Worm (Caenorhabditis elegans): Measurements from ENCODE around the gene nhr-166.

nhr-166 gene

DNA sequence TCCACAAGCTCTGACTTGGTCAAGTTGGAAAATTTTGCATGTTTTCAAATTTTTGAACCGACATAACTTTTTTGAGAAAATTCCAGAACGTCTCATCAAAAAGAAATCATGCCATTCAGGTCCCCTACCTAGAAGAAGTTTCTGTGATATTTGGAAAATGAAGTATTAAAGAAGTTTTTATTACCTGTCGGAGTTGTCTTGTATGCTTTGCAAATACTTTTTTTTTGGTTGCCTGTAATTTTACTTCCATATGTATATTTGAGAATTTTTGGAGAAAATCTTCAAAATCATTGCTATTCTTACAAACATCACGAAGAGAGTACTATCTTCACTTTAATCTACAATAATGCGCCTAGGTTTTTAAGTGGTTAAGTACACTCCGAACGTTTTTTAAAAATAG is 29.4 kb upstream of the nhr-166 start, which contains the start of gene nhr-72:
Gene nhr-72 (minus strand): TSS at position 101 of the 400 bp plus-strand sequence.
- TF ChIP-seq ceh-43 (GFP tag; optimal IDR thresholded peaks at IDR 0.05) (no peak), snpc-4 (tag; optimal IDR thresholded peaks at IDR 0.05) (no peak), ztf-11 (tag; optimal IDR thresholded peaks at IDR 0.05) (no peak), blmp-1 (tag; optimal IDR thresholded peaks at IDR 0.05) (no peak), hlh-1 (tag; optimal IDR thresholded peaks at IDR 0.05) (no peak), flh-1 (GFP tag; optimal IDR thresholded peaks at IDR 0.05) (no peak), drap-1 (GFP tag; optimal IDR thresholded peaks at IDR 0.05) (no peak), unc-62 (GFP tag; optimal IDR thresholded peaks at IDR 0.05) (no peak), nhr-12 (tag; optimal IDR thresholded peaks at IDR 0.05) (no peak), elt-3 (tag; optimal IDR thresholded peaks at IDR 0.05) (no peak), nhr-28 (tag; optimal IDR thresholded peaks at IDR 0.05) (no peak), unc-120 (tag; optimal IDR thresholded peaks at IDR 0.05; ENCODE audit: poor library complexity, severe bottlenecking) (no peak), mep-1 (tag; optimal IDR thresholded peaks at IDR 0.05) (no peak), bed-3 (GFP tag; optimal IDR thresholded peaks at IDR 0.05) (no peak), ceh-83 (GFP tag; optimal IDR thresholded peaks at IDR 0.05) (no peak)

DNA sequence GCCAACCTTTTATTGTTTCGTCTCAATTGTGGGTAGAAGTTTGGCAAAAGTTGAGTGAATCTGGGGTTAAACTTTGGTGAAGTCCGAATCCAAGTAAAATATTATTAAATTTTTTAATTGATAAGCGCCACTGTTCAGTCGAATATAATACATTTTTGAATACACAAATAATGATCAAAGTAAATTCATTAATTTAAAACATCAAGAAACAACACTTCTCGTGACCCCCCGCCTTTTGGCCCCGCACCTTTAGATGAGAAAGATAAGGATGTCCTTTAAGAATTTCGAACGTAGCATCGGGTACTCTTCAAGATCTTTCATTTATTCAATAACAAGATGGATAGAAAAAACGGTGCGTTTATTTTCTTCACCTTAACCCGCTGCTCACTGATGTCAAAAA is 27.4 kb upstream of the nhr-166 start, which contains the start of gene nhr-257:
Gene nhr-257 (plus strand): TSS at position 301 of the 400 bp plus-strand sequence.
- TF ChIP-seq pha-4 (tag; optimal IDR thresholded peaks at IDR 0.05) (no peak), nhr-76 (tag; optimal IDR thresholded peaks at IDR 0.05) (no peak)

DNA sequence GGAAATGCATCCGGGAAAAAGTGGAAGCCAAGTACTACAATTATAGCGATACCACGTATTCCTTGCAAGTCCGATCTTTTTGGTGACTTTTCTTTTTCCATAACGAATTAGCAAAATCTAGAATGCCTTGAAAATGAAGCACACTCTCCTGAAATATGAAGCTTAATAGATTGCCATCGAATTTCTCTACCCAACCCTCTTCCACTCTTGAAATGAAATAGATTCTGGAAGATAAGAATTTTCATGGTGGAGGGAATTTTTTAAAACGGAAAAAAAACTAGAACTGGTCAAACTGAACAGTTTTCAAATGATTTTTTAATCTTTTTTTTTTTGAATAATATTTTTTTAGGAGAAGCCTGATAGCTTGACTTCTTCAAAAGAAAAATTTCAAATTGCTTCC is 19.2 kb upstream of the nhr-166 start, which contains the start of gene oac-11:
Gene oac-11 (minus strand): TSS at position 101 of the 400 bp plus-strand sequence.
- TF ChIP-seq hlh-1 (tag; optimal IDR thresholded peaks at IDR 0.05) (no peak), lin-13 (tag; optimal IDR thresholded peaks at IDR 0.05) (no peak), M03D4.4 (tag; optimal IDR thresholded peaks at IDR 0.05) (no peak), nhr-237 (tag; optimal IDR thresholded peaks at IDR 0.05) (no peak), unc-39 (tag; optimal IDR thresholded peaks at IDR 0.05) (no peak), zip-8 (tag; optimal IDR thresholded peaks at IDR 0.05) (no peak), tbx-8 (GFP tag; optimal IDR thresholded peaks at IDR 0.05) (no peak), lsy-2 (tag; optimal IDR thresholded peaks at IDR 0.05) (no peak), ceh-83 (GFP tag; optimal IDR thresholded peaks at IDR 0.05) (no peak), snpc-4 (tag; optimal IDR thresholded peaks at IDR 0.05) (no peak), cnd-1 (tag; optimal IDR thresholded peaks at IDR 0.05) (no peak)

DNA sequence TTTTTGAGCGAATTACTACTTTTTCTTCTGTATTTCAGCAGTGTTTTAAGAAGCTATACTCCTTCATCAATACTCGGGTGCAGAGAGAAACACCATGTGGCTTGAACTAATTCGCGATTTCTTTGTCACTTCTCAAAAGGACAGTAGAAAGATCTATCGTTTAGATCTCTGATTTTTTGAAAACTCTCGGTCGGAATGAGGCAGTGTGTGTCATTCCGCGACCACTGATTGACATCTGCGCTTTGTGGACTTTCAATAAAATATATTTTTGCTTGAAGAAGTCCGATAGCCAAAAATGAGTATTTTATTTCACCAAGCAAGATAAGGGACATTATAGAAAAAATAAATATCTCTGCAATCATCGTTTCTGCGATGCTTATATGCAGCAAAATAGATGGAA is 18.0 kb upstream of the nhr-166 start:
- TF ChIP-seq ham-2 (GFP tag; optimal IDR thresholded peaks at IDR 0.05), result no peak

DNA sequence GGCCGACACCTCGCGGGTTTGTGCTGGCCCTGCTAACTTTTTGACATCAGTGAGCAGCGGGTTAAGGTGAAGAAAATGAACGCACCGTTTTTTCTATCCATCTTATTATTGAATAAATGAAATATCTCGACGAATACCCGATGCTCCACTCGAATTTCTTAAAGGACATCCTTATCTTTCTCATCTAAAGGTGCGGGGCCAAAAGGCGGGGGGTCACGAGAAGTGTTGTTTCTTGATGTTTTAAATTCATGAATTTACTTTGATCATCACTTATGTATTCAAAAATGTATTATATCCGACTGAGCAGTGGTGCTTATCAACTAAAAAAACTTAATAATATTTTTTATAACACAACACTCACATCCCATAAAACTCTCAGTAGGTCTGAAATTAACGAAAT is 15.4 kb upstream of the nhr-166 start, which contains the start of gene nhr-261:
Gene nhr-261 (minus strand): TSS at position 101 of the 400 bp plus-strand sequence.
- TF ChIP-seq lin-32 (GFP tag; optimal IDR thresholded peaks at IDR 0.05) (no peak), nhr-237 (tag; optimal IDR thresholded peaks at IDR 0.05) (no peak), M03D4.4 (tag; optimal IDR thresholded peaks at IDR 0.05) (no peak), lsy-2 (tag; optimal IDR thresholded peaks at IDR 0.05) (no peak), flh-1 (GFP tag; optimal IDR thresholded peaks at IDR 0.05) (no peak), elt-3 (tag; optimal IDR thresholded peaks at IDR 0.05) (no peak), ztf-11 (tag; optimal IDR thresholded peaks at IDR 0.05) (no peak), nhr-2 (tag; optimal IDR thresholded peaks at IDR 0.05) (no peak), bed-3 (GFP tag; optimal IDR thresholded peaks at IDR 0.05) (no peak)

DNA sequence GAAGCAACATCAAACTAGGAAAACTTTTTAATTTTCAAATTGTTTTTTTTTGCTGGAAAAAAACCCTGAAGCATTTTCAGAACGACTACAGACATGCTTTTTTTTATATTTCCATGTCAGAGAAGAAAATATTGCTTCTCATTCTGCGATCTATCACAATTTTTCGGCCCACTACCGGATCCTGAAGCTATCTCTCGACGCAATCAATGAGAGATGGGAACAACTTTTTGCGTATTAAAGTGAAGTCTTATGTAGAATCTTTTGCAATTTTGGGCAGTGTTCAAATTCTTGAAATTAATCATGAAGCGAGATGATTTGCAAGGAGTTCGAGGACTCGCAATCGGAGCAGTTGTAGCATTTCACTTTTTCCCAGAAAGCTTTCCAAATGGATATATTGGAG is 10.4 kb upstream of the nhr-166 start, which contains the start of gene oac-10:
Gene oac-10 (plus strand): TSS at position 301 of the 400 bp plus-strand sequence.
- no peak for TF ChIP-seq unc-62 (GFP tag; optimal IDR thresholded peaks at IDR 0.05)
- no peak for TF ChIP-seq hlh-1 (tag; optimal IDR thresholded peaks at IDR 0.05)
- no peak for TF ChIP-seq nhr-237 (tag; optimal IDR thresholded peaks at IDR 0.05)
- no peak for TF ChIP-seq blmp-1 (tag; optimal IDR thresholded peaks at IDR 0.05)
- TF ChIP-seq zip-8 (tag; optimal IDR thresholded peaks at IDR 0.05), result no peak
- no peak for TF ChIP-seq mls-2 (tag; optimal IDR thresholded peaks at IDR 0.05)
- no peak for TF ChIP-seq ceh-39 (tag; optimal IDR thresholded peaks at IDR 0.05)
- no peak for TF ChIP-seq nhr-76 (tag; optimal IDR thresholded peaks at IDR 0.05)
- TF ChIP-seq lin-13 (tag; optimal IDR thresholded peaks at IDR 0.05), result no peak
- TF ChIP-seq lsy-2 (tag; optimal IDR thresholded peaks at IDR 0.05), result no peak
- TF ChIP-seq cnd-1 (tag; optimal IDR thresholded peaks at IDR 0.05), result no peak
- no peak for TF ChIP-seq tbx-8 (GFP tag; optimal IDR thresholded peaks at IDR 0.05)
- TF ChIP-seq mab-5 (tag; optimal IDR thresholded peaks at IDR 0.05), result no peak
- TF ChIP-seq drap-1 (GFP tag; optimal IDR thresholded peaks at IDR 0.05), result no peak
- no peak for TF ChIP-seq elt-3 (tag; optimal IDR thresholded peaks at IDR 0.05)
- TF ChIP-seq bed-3 (GFP tag; optimal IDR thresholded peaks at IDR 0.05), result no peak
- no peak for TF ChIP-seq nhr-12 (tag; optimal IDR thresholded peaks at IDR 0.05)
- no peak for TF ChIP-seq snpc-4 (tag; optimal IDR thresholded peaks at IDR 0.05)
- TF ChIP-seq nhr-28 (tag; optimal IDR thresholded peaks at IDR 0.05), result no peak

Data from whole organism, mixed stage, embryonic.